Fruit fly (Drosophila melanogaster): Measurements from ENCODE around the gene Pli.

The Pli gene

dm6 chr3R:23888273-23889220 lies 1.3 kb downstream of the Pli start:
- no peak for TF ChIP-seq CG5245 (GFP tag; optimal IDR thresholded peaks at IDR 0.05)
- TF ChIP-seq CG4730 (GFP tag; IDR thresholded peaks at IDR 0.05), result 0 out of 2 replicates have a peak, but pooled peaks have one; percentile 30
- no peak for TF ChIP-seq Fer3 (tag; optimal IDR thresholded peaks at IDR 0.05)
- TF ChIP-seq gt (GFP tag; IDR thresholded peaks at IDR 0.05), result no peak
- no peak for TF ChIP-seq fd3F (GFP tag; optimal IDR thresholded peaks at IDR 0.05)
- peak; percentile 14; the same call in 1 of the 2 replicates for TF ChIP-seq sob (GFP tag; IDR thresholded peaks at IDR 0.05)
- TF ChIP-seq kah (GFP tag; optimal IDR thresholded peaks at IDR 0.05), result no peak
- TF ChIP-seq CG17186 (GFP tag; optimal IDR thresholded peaks at IDR 0.05), result no peak
- no peak for TF ChIP-seq B-H1 (GFP tag; IDR thresholded peaks at IDR 0.05)
- no peak for TF ChIP-seq oc (tag; optimal IDR thresholded peaks at IDR 0.05)
- TF ChIP-seq chn (GFP tag; optimal IDR thresholded peaks at IDR 0.05), result no peak
- TF ChIP-seq CG16863 (GFP tag; optimal IDR thresholded peaks at IDR 0.05), result no peak
- TF ChIP-seq CG13287 (GFP tag; IDR thresholded peaks at IDR 0.05; ENCODE audit: partially characterized antibody), result no peak
- peak; percentile 37; the same call in 1 of the 2 replicates for TF ChIP-seq vvl (GFP tag; IDR thresholded peaks at IDR 0.05)
- no peak for TF ChIP-seq CG6175 (GFP tag; IDR thresholded peaks at IDR 0.05)
- peak; percentile 57 for TF ChIP-seq gem (tag; optimal IDR thresholded peaks at IDR 0.05)
- no peak for TF ChIP-seq BtbVII (GFP tag; optimal IDR thresholded peaks at IDR 0.05)
- TF ChIP-seq trh (GFP tag; optimal IDR thresholded peaks at IDR 0.05), result no peak
- TF ChIP-seq H15 (GFP tag; IDR thresholded peaks at IDR 0.05), result no peak
- no peak for TF ChIP-seq CG7357 (GFP tag; IDR thresholded peaks at IDR 0.05)
- no peak for TF ChIP-seq tio (GFP tag; optimal IDR thresholded peaks at IDR 0.05)
- peak; percentile 33 for TF ChIP-seq Xbp1 (GFP tag; optimal IDR thresholded peaks at IDR 0.05)
- peak; percentile 57; the same call in 1 of the 2 replicates for TF ChIP-seq HLH3B (GFP tag; IDR thresholded peaks at IDR 0.05)
- TF ChIP-seq chif (GFP tag; optimal IDR thresholded peaks at IDR 0.05), result peak; percentile 8 to 21
- no peak for TF ChIP-seq Doc2 (GFP tag; IDR thresholded peaks at IDR 0.05)
- TF ChIP-seq ap (GFP tag; IDR thresholded peaks at IDR 0.05), result no peak
- TF ChIP-seq zfh1 (GFP tag; IDR thresholded peaks at IDR 0.05), result 0 out of 3 replicates have a peak, but pooled peaks have one; percentile 36
- TF ChIP-seq emc (GFP tag; optimal IDR thresholded peaks at IDR 0.05), result no peak
- TF ChIP-seq wek (GFP tag; optimal IDR thresholded peaks at IDR 0.05), result peak; percentile 41
- TF ChIP-seq CG12155 (GFP tag; optimal IDR thresholded peaks at IDR 0.05), result no peak
- no peak for TF ChIP-seq Doc3 (GFP tag; IDR thresholded peaks at IDR 0.05; ENCODE audit: partially characterized antibody)
- no peak for TF ChIP-seq CG15011 (GFP tag; optimal IDR thresholded peaks at IDR 0.05)
- no peak for TF ChIP-seq Fer2 (tag; optimal IDR thresholded peaks at IDR 0.05)
- TF ChIP-seq tgo (GFP tag; IDR thresholded peaks at IDR 0.05), result peak; percentile 31; the same call in 1 of the 3 replicates
- peak; percentile 58 for TF ChIP-seq nerfin-1 (tag; optimal IDR thresholded peaks at IDR 0.05)
- no peak for TF ChIP-seq NK7.1 (GFP tag; optimal IDR thresholded peaks at IDR 0.05)
- no peak for TF ChIP-seq NC2α (GFP tag; optimal IDR thresholded peaks at IDR 0.05)
- TF ChIP-seq CG13296 (GFP tag; optimal IDR thresholded peaks at IDR 0.05), result no peak
- no peak for TF ChIP-seq CG12299 (tag; optimal IDR thresholded peaks at IDR 0.05)
- TF ChIP-seq ara (GFP tag; IDR thresholded peaks at IDR 0.05), result no peak
- TF ChIP-seq sqz (GFP tag; optimal IDR thresholded peaks at IDR 0.05), result no peak
- TF ChIP-seq CG2199 (GFP tag; IDR thresholded peaks at IDR 0.05), result 0 out of 3 replicates have a peak, but pooled peaks have one; percentile 65
- TF ChIP-seq fu2 (GFP tag; optimal IDR thresholded peaks at IDR 0.05), result no peak
- TF ChIP-seq gce (GFP tag; IDR thresholded peaks at IDR 0.05), result no peak
- TF ChIP-seq nom (GFP tag; optimal IDR thresholded peaks at IDR 0.05), result no peak
- no peak for TF ChIP-seq crp (GFP tag; optimal IDR thresholded peaks at IDR 0.05)
- peak; percentile 37 for TF ChIP-seq repo (GFP tag; optimal IDR thresholded peaks at IDR 0.05)
- 0 out of 2 replicates have a peak, but pooled peaks have one; percentile 13 for TF ChIP-seq CG31441 (GFP tag; IDR thresholded peaks at IDR 0.05)
- TF ChIP-seq Kr (GFP tag; optimal IDR thresholded peaks at IDR 0.05), result no peak

Measured in whole organism, embryonic.